Fruit fly (Drosophila melanogaster): ENCODE results near the gene CG32086.
A peak's percentile ranks its signal among the peaks of the same experiment; 100 is the strongest.

Gene CG32086

dm6 chr3L:11536132-11536531 lies 47.7 kb downstream of the CG32086 start (continued):
- no peak for TF ChIP-seq corto (GFP tag; optimal IDR thresholded peaks at IDR 0.05)
- TF ChIP-seq CHES-1-like (GFP tag; optimal IDR thresholded peaks at IDR 0.05), result no peak
- TF ChIP-seq sc (optimal IDR thresholded peaks at IDR 0.05), result no peak
- TF ChIP-seq sc (GFP tag; optimal IDR thresholded peaks at IDR 0.05), result no peak
- TF ChIP-seq CG1792 (GFP tag; optimal IDR thresholded peaks at IDR 0.05), result no peak
- TF ChIP-seq ato (GFP tag; IDR thresholded peaks at IDR 0.05; ENCODE audit: partially characterized antibody), result no peak
- peak; percentile 18; the same call in 1 of the 2 replicates for TF ChIP-seq crol (GFP tag; IDR thresholded peaks at IDR 0.05)
- no peak for TF ChIP-seq H2.0 (GFP tag; IDR thresholded peaks at IDR 0.05)
- TF ChIP-seq Abd-B (GFP tag; optimal IDR thresholded peaks at IDR 0.05), result no peak
- TF ChIP-seq hkb (optimal IDR thresholded peaks at IDR 0.05), result no peak
- peak; percentile 60; the same call in 1 of the 2 replicates for TF ChIP-seq hkb (GFP tag; IDR thresholded peaks at IDR 0.05)
- no peak for TF ChIP-seq Dref (GFP tag; IDR thresholded peaks at IDR 0.05)
- no peak for TF ChIP-seq CG7372 (GFP tag; IDR thresholded peaks at IDR 0.05)
- TF ChIP-seq CG2678 (tag; optimal IDR thresholded peaks at IDR 0.05), result peak; percentile 29
- 0 out of 3 replicates have a peak, but pooled peaks have one; percentile 19 for TF ChIP-seq otp (GFP tag; IDR thresholded peaks at IDR 0.05)
- TF ChIP-seq Adf1 (GFP tag; IDR thresholded peaks at IDR 0.05), result no peak
- TF ChIP-seq BEAF-32 (GFP tag; optimal IDR thresholded peaks at IDR 0.05), result no peak
- no peak for TF ChIP-seq CG7556 (GFP tag; optimal IDR thresholded peaks at IDR 0.05)
- peak; percentile 31 for TF ChIP-seq dmrt99B (tag; optimal IDR thresholded peaks at IDR 0.05)
- TF ChIP-seq CG17361 (GFP tag; IDR thresholded peaks at IDR 0.05), result 0 out of 3 replicates have a peak, but pooled peaks have one; percentile 15
- no peak for TF ChIP-seq p53 (GFP tag; optimal IDR thresholded peaks at IDR 0.05)
- TF ChIP-seq Sry-δ (GFP tag; optimal IDR thresholded peaks at IDR 0.05), result no peak
- TF ChIP-seq wek (GFP tag; optimal IDR thresholded peaks at IDR 0.05), result no peak
- peak; percentile 38; the same call in 1 of the 2 replicates for TF ChIP-seq Atf6 (GFP tag; IDR thresholded peaks at IDR 0.05)
- no peak for TF ChIP-seq bowl (GFP tag; IDR thresholded peaks at IDR 0.05)
- peak; percentile 43 for TF ChIP-seq sisA (GFP tag; IDR thresholded peaks at IDR 0.05)
- peak; percentile 34; the same call in 1 of the 2 replicates for TF ChIP-seq CG6689 (GFP tag; IDR thresholded peaks at IDR 0.05)
- 0 out of 2 replicates have a peak, but pooled peaks have one; percentile 7 for TF ChIP-seq ttk (GFP tag; IDR thresholded peaks at IDR 0.05)
- no peak for TF ChIP-seq CG1529 (GFP tag; optimal IDR thresholded peaks at IDR 0.05)
- TF ChIP-seq CG32532 (GFP tag; IDR thresholded peaks at IDR 0.05), result peak; percentile 58; the same call in 1 of the 2 replicates
- TF ChIP-seq CG9817 (tag; optimal IDR thresholded peaks at IDR 0.05), result no peak
- TF ChIP-seq CG10979 (tag; optimal IDR thresholded peaks at IDR 0.05), result peak; percentile 41
- TF ChIP-seq fd96Cb (tag; optimal IDR thresholded peaks at IDR 0.05), result peak; percentile 17
- TF ChIP-seq CG8478 (optimal IDR thresholded peaks at IDR 0.05), result no peak
- no peak for TF ChIP-seq CG3065 (GFP tag; optimal IDR thresholded peaks at IDR 0.05)
- no peak for TF ChIP-seq CG4282 (GFP tag; optimal IDR thresholded peaks at IDR 0.05)
- no peak for TF ChIP-seq tup (GFP tag; optimal IDR thresholded peaks at IDR 0.05)
- no peak for TF ChIP-seq CG16779 (GFP tag; IDR thresholded peaks at IDR 0.05)
- no peak for TF ChIP-seq HmgD (GFP tag; optimal IDR thresholded peaks at IDR 0.05)
- TF ChIP-seq shn (GFP tag; optimal IDR thresholded peaks at IDR 0.05), result no peak
- no peak for TF ChIP-seq CG2129 (GFP tag; IDR thresholded peaks at IDR 0.05; ENCODE audit: partially characterized antibody)
- no peak for TF ChIP-seq CG12219 (GFP tag; optimal IDR thresholded peaks at IDR 0.05)
- no peak for TF ChIP-seq Antp (GFP tag; optimal IDR thresholded peaks at IDR 0.05)
- TF ChIP-seq fd102C (GFP tag; optimal IDR thresholded peaks at IDR 0.05), result no peak
- no peak for TF ChIP-seq CG10209 (GFP tag; optimal IDR thresholded peaks at IDR 0.05)
- TF ChIP-seq Hr51 (GFP tag; optimal IDR thresholded peaks at IDR 0.05), result peak in 1 of 2 experiments; percentile 35
- TF ChIP-seq CG14667 (GFP tag; IDR thresholded peaks at IDR 0.05), result no peak
- TF ChIP-seq ro (GFP tag; IDR thresholded peaks at IDR 0.05), result no peak
- TF ChIP-seq exex (tag; optimal IDR thresholded peaks at IDR 0.05), result no peak
- peak; percentile 34 for TF ChIP-seq phol (tag; optimal IDR thresholded peaks at IDR 0.05)
- TF ChIP-seq Rfx (GFP tag; IDR thresholded peaks at IDR 0.05), result peak; percentile 47; the same call in 1 of the 2 replicates
- no peak for TF ChIP-seq Doc3 (GFP tag; IDR thresholded peaks at IDR 0.05; ENCODE audit: partially characterized antibody)
